Worm (Caenorhabditis elegans): ENCODE measurements around the gene fln-2.

The fln-2 gene

ce11 chrX:9465722-9466132 is 68.2 kb downstream of the fln-2 start (continued):
- TF ChIP-seq grh-1 (GFP tag; IDR thresholded peaks at IDR 0.05) (peak; percentile 94), dsc-1 (tag; optimal IDR thresholded peaks at IDR 0.05) (peak; percentile 100), ceh-88 (GFP tag; IDR thresholded peaks at IDR 0.05) (peak; percentile 97), mdl-1 (tag; optimal IDR thresholded peaks at IDR 0.05) (peak; percentile 71 to 90), skn-1 (tag; optimal IDR thresholded peaks at IDR 0.05) (peak; percentile 99), pqm-1 (tag; optimal IDR thresholded peaks at IDR 0.05) (peak; percentile 91), jun-1 (tag; optimal IDR thresholded peaks at IDR 0.05) (peak; percentile 100), nhr-85 (tag) (peak; percentile 99), Y116A8C.19 (tag; optimal IDR thresholded peaks at IDR 0.05; ENCODE audit: borderline replicate concordance) (peak; percentile 22), tlp-1 (tag; optimal IDR thresholded peaks at IDR 0.05) (no peak), nhr-84 (tag; optimal IDR thresholded peaks at IDR 0.05) (peak; percentile 87), efl-1 (optimal IDR thresholded peaks at IDR 0.05) (peak; percentile 84 to 88), efl-1 (GFP tag; optimal IDR thresholded peaks at IDR 0.05 in 1 of 2) (peak; percentile 54 to 97), nhr-28 (tag; optimal IDR thresholded peaks at IDR 0.05) (peak; percentile 74), elt-2 (tag; optimal IDR thresholded peaks at IDR 0.05) (peak; percentile 96), mef-2 (tag; optimal IDR thresholded peaks at IDR 0.05) (peak; percentile 66), lin-13 (GFP tag; optimal IDR thresholded peaks at IDR 0.05) (peak; percentile 99), ceh-82 (tag; optimal IDR thresholded peaks at IDR 0.05) (peak; percentile 97 to 99 (median 99)), sox-4 (tag; optimal IDR thresholded peaks at IDR 0.05) (peak; percentile 100), pag-3 (tag; optimal IDR thresholded peaks at IDR 0.05; ENCODE audit: borderline replicate concordance, insufficient read depth) (peak; percentile 17), lin-14 (GFP tag; optimal IDR thresholded peaks at IDR 0.05) (peak; percentile 98), lin-15B (tag; optimal IDR thresholded peaks at IDR 0.05) (peak; percentile 50), F16B12.6 (tag; optimal IDR thresholded peaks at IDR 0.05) (peak; percentile 35), ceh-8 (GFP tag; optimal IDR thresholded peaks at IDR 0.05) (peak; percentile 99), unc-98 (GFP tag; IDR thresholded peaks at IDR 0.05) (peak; percentile 91), ztf-4 (tag; optimal IDR thresholded peaks at IDR 0.05) (peak; percentile 99), ama-1 (optimal IDR thresholded peaks at IDR 0.05) (no peak), mep-1 (tag; optimal IDR thresholded peaks at IDR 0.05) (peak; percentile 100), fkh-4 (tag; optimal IDR thresholded peaks at IDR 0.05; ENCODE audit: borderline replicate concordance) (peak; percentile 96), zag-1 (tag; optimal IDR thresholded peaks at IDR 0.05) (peak; percentile 97), nhr-11 (tag; optimal IDR thresholded peaks at IDR 0.05) (peak; percentile 100), sup-37 (GFP tag; optimal IDR thresholded peaks at IDR 0.05) (peak; percentile 94), fkh-8 (tag; optimal IDR thresholded peaks at IDR 0.05) (peak; percentile 96), zip-4 (GFP tag; optimal IDR thresholded peaks at IDR 0.05) (peak; percentile 97), vab-15 (tag; optimal IDR thresholded peaks at IDR 0.05) (peak; percentile 71), pax-3 (tag; optimal IDR thresholded peaks at IDR 0.05) (peak; percentile 96), C16A3.4 (tag; optimal IDR thresholded peaks at IDR 0.05) (peak; percentile 99), swsn-7 (tag; optimal IDR thresholded peaks at IDR 0.05) (peak; percentile 99), C34B4.2 (tag; optimal IDR thresholded peaks at IDR 0.05) (peak; percentile 51), egl-27 (tag; optimal IDR thresholded peaks at IDR 0.05) (peak; percentile 93), unc-86 (tag; optimal IDR thresholded peaks at IDR 0.05) (peak; percentile 95), hlh-17 (GFP tag; optimal IDR thresholded peaks at IDR 0.05; ENCODE audit: borderline replicate concordance) (no peak), fos-1 (tag; optimal IDR thresholded peaks at IDR 0.05) (peak; percentile 99), unc-130 (tag; optimal IDR thresholded peaks at IDR 0.05) (peak; percentile 50), irx-1 (tag; optimal IDR thresholded peaks at IDR 0.05) (peak; percentile 100), xbp-1 (tag; optimal IDR thresholded peaks at IDR 0.05) (peak; percentile 98), unc-30 (tag; optimal IDR thresholded peaks at IDR 0.05) (peak; percentile 93), elt-3 (tag; optimal IDR thresholded peaks at IDR 0.05) (peak in 5 of 6 experiments; percentile 44 to 100 (median 92)), hlh-4 (tag; optimal IDR thresholded peaks at IDR 0.05) (peak; percentile 85), nhr-20 (tag; optimal IDR thresholded peaks at IDR 0.05) (peak; percentile 99), sptf-1 (tag; optimal IDR thresholded peaks at IDR 0.05) (no peak), ceh-90 (tag; optimal IDR thresholded peaks at IDR 0.05) (peak; percentile 48), snu-23 (GFP tag; optimal IDR thresholded peaks at IDR 0.05) (peak; percentile 100), nhr-77 (tag; optimal IDR thresholded peaks at IDR 0.05) (peak; percentile 99)
